Worm (Caenorhabditis elegans) whole organism, L2 larva: ENCODE data around the gene slo-2.

Experiments used
- C34F6.9 ChIP-seq: fragments of 150-350 bp; optimal IDR thresholded peaks from 2 replicates; lab custom pipeline; 2014; ENCODE audit warnings: missing biosample characterization, missing genetic modification characterization
- F13H6.1 ChIP-seq: sonication (generic microtip); optimal IDR thresholded peaks from 2 replicates; lab custom pipeline; 2016; ENCODE audit warnings: missing genetic modification characterization, missing compliant biosample characterization
- R02D3.7 ChIP-seq: fragments of 150-350 bp; optimal IDR thresholded peaks from 2 replicates; lab custom pipeline; 2014; ENCODE audit warnings: missing biosample characterization, missing genetic modification characterization
- Y55F3AM.14 ChIP-seq: fragments of 200-800 bp; sonication (Bioruptor generic); optimal IDR thresholded peaks from 2 replicates; lab custom pipeline; 2018; ENCODE audit warnings: mild to moderate bottlenecking, missing genetic modification characterization, missing compliant biosample characterization
- ZK546.5 ChIP-seq: sonication (generic microtip); optimal IDR thresholded peaks from 2 replicates; lab custom pipeline; 2017; ENCODE audit warnings: missing biosample characterization, missing genetic modification characterization
- aly-2 ChIP-seq: fragments of 150-350 bp; optimal IDR thresholded peaks from 2 replicates; lab custom pipeline; 2014; ENCODE audit warnings: missing biosample characterization, missing genetic modification characterization
- blmp-1 ChIP-seq: sonication (generic microtip); optimal IDR thresholded peaks from 2 replicates; lab custom pipeline; 2017; ENCODE audit warnings: missing genetic modification characterization, mild to moderate bottlenecking, missing compliant biosample characterization, antibody characterized with exemption, moderate library complexity; ENCODE audit not compliant: insufficient read depth
- crh-2 ChIP-seq: sonication (generic microtip); optimal IDR thresholded peaks from 2 replicates; lab custom pipeline; 2017; ENCODE audit warnings: missing biosample characterization, missing genetic modification characterization
- dmd-4 ChIP-seq: sonication (generic microtip); optimal IDR thresholded peaks from 2 replicates; lab custom pipeline; 2017; ENCODE audit warnings: missing biosample characterization, missing genetic modification characterization
- elt-3 ChIP-seq: sonication (generic microtip); optimal IDR thresholded peaks from 2 replicates; lab custom pipeline; 2017; ENCODE audit warnings: missing biosample characterization, missing genetic modification characterization
- fos-1 ChIP-seq: fragments of 150-350 bp; optimal IDR thresholded peaks from 2 replicates; lab custom pipeline; 2014; ENCODE audit warnings: missing biosample characterization, missing genetic modification characterization
- gmeb-1 ChIP-seq: fragments of 150-350 bp; optimal IDR thresholded peaks from 2 replicates; lab custom pipeline; 2014; ENCODE audit warnings: missing biosample characterization, missing genetic modification characterization
- mbf-1 ChIP-seq: sonication (generic microtip); optimal IDR thresholded peaks from 2 replicates; lab custom pipeline; 2017; ENCODE audit warnings: missing biosample characterization, missing genetic modification characterization
- mdl-1 ChIP-seq, 2 experiments: fragments of 150-350 bp in 1 of 2; sonication (generic microtip) in 1 of 2; optimal IDR thresholded peaks; 2 replicates each; lab custom pipeline; 2017; ENCODE audit warnings: missing biosample characterization in 2 of 2, missing genetic modification characterization in 2 of 2
- nhr-129 ChIP-seq: fragments of 150-350 bp; optimal IDR thresholded peaks from 2 replicates; lab custom pipeline; 2014; ENCODE audit warnings: missing biosample characterization, missing genetic modification characterization
- nhr-21 ChIP-seq: fragments of 150-350 bp; optimal IDR thresholded peaks from 2 replicates; lab custom pipeline; 2014; ENCODE audit warnings: missing biosample characterization, missing genetic modification characterization
- nhr-237 ChIP-seq: fragments of 150-350 bp; optimal IDR thresholded peaks from 2 replicates; lab custom pipeline; 2014; ENCODE audit warnings: missing biosample characterization, missing genetic modification characterization
- nhr-25 ChIP-seq: fragments of 150-350 bp; sonication (generic microtip); optimal IDR thresholded peaks from 3 replicates; lab custom pipeline; 2014; ENCODE audit warnings: missing biosample characterization, missing genetic modification characterization
- nhr-77 ChIP-seq: fragments of 150-350 bp; optimal IDR thresholded peaks from 2 replicates; lab custom pipeline; 2014; ENCODE audit warnings: missing biosample characterization, missing genetic modification characterization
- peb-1 ChIP-seq: fragments of 150-350 bp; optimal IDR thresholded peaks from 2 replicates; lab custom pipeline; 2014; ENCODE audit warnings: missing biosample characterization, missing genetic modification characterization
- sem-4 ChIP-seq: fragments of 150-350 bp; optimal IDR thresholded peaks from 2 replicates; lab custom pipeline; 2014; ENCODE audit warnings: missing biosample characterization, missing genetic modification reagents, missing genetic modification characterization
- skn-1 ChIP-seq: sonication (generic microtip); optimal IDR thresholded peaks from 2 replicates; lab custom pipeline; 2017; ENCODE audit warnings: missing biosample characterization, missing genetic modification characterization
- sma-3 ChIP-seq: sonication (generic microtip); optimal IDR thresholded peaks from 2 replicates; lab custom pipeline; 2016; ENCODE audit warnings: missing genetic modification reagents, missing genetic modification characterization, missing compliant biosample characterization
- sma-9 ChIP-seq, 2 experiments: fragments of 150-350 bp in 1 of 2; sonication (generic microtip) in 1 of 2; optimal IDR thresholded peaks; 2 replicates each; lab custom pipeline; 2014 to 2016; ENCODE audit warnings: missing genetic modification characterization in 2 of 2, mild to moderate bottlenecking in 1 of 2, missing biosample characterization in 1 of 2, missing compliant biosample characterization in 1 of 2, missing genetic modification reagents in 1 of 2, moderate library complexity in 1 of 2
- snpc-4 ChIP-seq: fragments of 150-350 bp; optimal IDR thresholded peaks from 2 replicates; lab custom pipeline; 2014; ENCODE audit warnings: missing biosample characterization, missing genetic modification characterization
- unc-39 ChIP-seq: fragments of 150-350 bp; optimal IDR thresholded peaks from 2 replicates; lab custom pipeline; 2014; ENCODE audit warnings: missing biosample characterization, missing genetic modification characterization
- zag-1 ChIP-seq: fragments of 150-350 bp; optimal IDR thresholded peaks from 2 replicates; lab custom pipeline; 2014; ENCODE audit warnings: missing biosample characterization, missing genetic modification characterization
- ztf-1 ChIP-seq: fragments of 200-800 bp; sonication (Bioruptor generic); conservative IDR thresholded peaks from 2 replicates; pipeline ENCODE4 v1.3.6; 2022; ENCODE audit warnings: missing genetic modification characterization, missing compliant biosample characterization
- ztf-11 ChIP-seq: sonication (generic microtip); optimal IDR thresholded peaks from 2 replicates; lab custom pipeline; 2017; ENCODE audit warnings: missing biosample characterization, missing genetic modification characterization
- ztf-4 ChIP-seq: fragments of 150-350 bp; optimal IDR thresholded peaks from 2 replicates; lab custom pipeline; 2014; ENCODE audit warnings: missing biosample characterization, missing genetic modification characterization

slo-2 gene

ce11 chrX:11405908-11406307, at the start of gene slo-2:
slo-2 (minus strand) TSS chrX:11405931.
- TF ChIP-seq blmp-1 (tag; lab: Kevin White, UChicago), result no peak
- TF ChIP-seq sma-9 (GFP tag; optimal IDR thresholded peaks at IDR 0.05; lab: Kevin White, UChicago), result peak; percentile 25
- TF ChIP-seq sma-9 (tag; optimal IDR thresholded peaks at IDR 0.05; lab: Kevin White, UChicago), result no peak

ce11 chrX:11454231-11454630, 48.5 kb upstream of the slo-2 start, which contains the start of gene F48C5.2:
F48C5.2 (minus strand) TSS chrX:11454331.
- TF ChIP-seq nhr-25 (tag; lab: Kevin White, UChicago) (peak; percentile 13), nhr-237 (tag; lab: Kevin White, UChicago) (no peak)

- TF ChIP-seq nhr-129 (tag; lab: Kevin White, UChicago) (no peak), skn-1 (no peak), Y55F3AM.14 (GFP tag; lab: Kevin White, UChicago) (no peak), unc-39 (no peak), gmeb-1 (tag; lab: Kevin White, UChicago) (no peak), nhr-25 (tag; lab: Kevin White, UChicago) (peak; percentile 56), sem-4 (peak; percentile 10), R02D3.7 (tag; lab: Kevin White, UChicago) (no peak), aly-2 (tag; lab: Kevin White, UChicago) (no peak), ztf-11 (tag; lab: Kevin White, UChicago) (no peak), zag-1 (tag; lab: Kevin White, UChicago) (no peak)
These were observed 46.6 kb upstream of the slo-2 start for ce11 chrX:11452316-11452715.

- TF ChIP-seq nhr-129 (tag; lab: Kevin White, UChicago) (no peak), sma-3 (GFP tag; lab: Kevin White, UChicago) (peak; percentile 37), sma-9 (GFP tag; optimal IDR thresholded peaks at IDR 0.05; lab: Kevin White, UChicago) (peak; percentile 58), sma-9 (tag; optimal IDR thresholded peaks at IDR 0.05; lab: Kevin White, UChicago) (no peak), fos-1 (tag; lab: Kevin White, UChicago) (peak; percentile 26)
These were observed 44.5 kb upstream of the slo-2 start for ce11 chrX:11450261-11450660.

ce11 chrX:11447695-11448094, 42.0 kb upstream of the slo-2 start:
- TF ChIP-seq gmeb-1 (tag; lab: Kevin White, UChicago) (peak; percentile 12), fos-1 (tag; lab: Kevin White, UChicago) (peak; percentile 72), nhr-77 (tag; lab: Kevin White, UChicago) (no peak), nhr-129 (tag; lab: Kevin White, UChicago) (peak; percentile 32), sma-9 (GFP tag; optimal IDR thresholded peaks at IDR 0.05; lab: Kevin White, UChicago) (peak; percentile 64), sma-9 (tag; optimal IDR thresholded peaks at IDR 0.05; lab: Kevin White, UChicago) (no peak), mbf-1 (tag; lab: Kevin White, UChicago) (no peak), unc-39 (no peak), crh-2 (tag; lab: Kevin White, UChicago) (peak; percentile 41), ztf-11 (tag; lab: Kevin White, UChicago) (no peak), ZK546.5 (no peak), sma-3 (GFP tag; lab: Kevin White, UChicago) (no peak), F13H6.1 (tag; lab: Kevin White, UChicago) (peak; percentile 44), snpc-4 (tag; lab: Kevin White, UChicago) (no peak), peb-1 (tag; lab: Kevin White, UChicago) (no peak), ztf-1 (GFP tag; lab: Robert Waterston, UW) (no peak), nhr-21 (tag; lab: Kevin White, UChicago) (no peak), elt-3 (tag; lab: Kevin White, UChicago) (no peak), dmd-4 (tag; lab: Kevin White, UChicago) (no peak), skn-1 (no peak)

- TF ChIP-seq ztf-4 (tag; lab: Kevin White, UChicago) (no peak), C34F6.9 (tag; lab: Kevin White, UChicago) (no peak), dmd-4 (tag; lab: Kevin White, UChicago) (no peak), mdl-1 (tag; optimal IDR thresholded peaks at IDR 0.05; lab: Kevin White, UChicago) (no peak), ztf-1 (GFP tag; lab: Robert Waterston, UW) (no peak), sma-3 (GFP tag; lab: Kevin White, UChicago) (no peak), blmp-1 (tag; lab: Kevin White, UChicago) (no peak), crh-2 (tag; lab: Kevin White, UChicago) (no peak)
- TF ChIP-seq, all 48 proteins: peak for 0
These were observed 40.8 kb upstream of the slo-2 start, which contains the start of gene igeg-2 for ce11 chrX:11446535-11446934. igeg-2 (minus strand) TSS chrX:11446635.
